Fruit fly (Drosophila melanogaster) whole organism, prepupa: ENCODE measurements around the gene MED17.

Experiments
- Blimp-1 ChIP-seq: fragments of 200-800 bp; sonication (Bioruptor generic); optimal IDR thresholded peaks from 3 replicates; lab custom pipeline; 2017; ENCODE audit warnings: missing biosample characterization, missing genetic modification characterization, mild to moderate bottlenecking, moderate library complexity, missing genetic modification reagents
- CG11902 ChIP-seq: fragments of 200-800 bp; sonication (Bioruptor generic); optimal IDR thresholded peaks from 3 replicates; lab custom pipeline; 2016; ENCODE audit warnings: missing biosample characterization, missing genetic modification characterization
- CG1621 ChIP-seq: fragments of 200-800 bp; sonication (Bioruptor generic); optimal IDR thresholded peaks from 3 replicates; lab custom pipeline; 2018; ENCODE audit warnings: missing biosample characterization, mild to moderate bottlenecking, missing genetic modification characterization
- CG16779 ChIP-seq: fragments of 200-800 bp; sonication (Bioruptor generic); optimal IDR thresholded peaks from 3 replicates; lab custom pipeline; 2017; ENCODE audit warnings: missing biosample characterization, mild to moderate bottlenecking, missing genetic modification characterization
- CG3032 ChIP-seq: fragments of 200-800 bp; optimal IDR thresholded peaks from 2 replicates; lab custom pipeline; 2019; ENCODE audit warnings: missing biosample characterization, mild to moderate bottlenecking, missing genetic modification characterization, moderate library complexity
- CG32006 ChIP-seq: fragments of 200-800 bp; sonication (Bioruptor generic); optimal IDR thresholded peaks from 3 replicates; lab custom pipeline; 2017; ENCODE audit warnings: missing biosample characterization, mild to moderate bottlenecking, missing genetic modification characterization
- CG34406 ChIP-seq: fragments of 200-800 bp; sonication (Bioruptor generic); optimal IDR thresholded peaks from 3 replicates; lab custom pipeline; 2016; ENCODE audit warnings: missing biosample characterization, missing genetic modification characterization
- CG3919 ChIP-seq: fragments of 200-800 bp; sonication (Bioruptor generic); optimal IDR thresholded peaks from 3 replicates; lab custom pipeline; 2016; ENCODE audit warnings: missing biosample characterization, missing genetic modification characterization
- CG4318 ChIP-seq: fragments of 200-800 bp; sonication (Bioruptor generic); optimal IDR thresholded peaks from 3 replicates; lab custom pipeline; 2017; ENCODE audit warnings: missing biosample characterization, mild to moderate bottlenecking, missing genetic modification characterization
- CG6276 ChIP-seq: fragments of 200-800 bp; sonication (Bioruptor generic); optimal IDR thresholded peaks from 2 replicates; lab custom pipeline; 2017; ENCODE audit warnings: missing biosample characterization, mild to moderate bottlenecking, missing genetic modification characterization
- CG6792 ChIP-seq: fragments of 200-800 bp; sonication (Bioruptor generic); optimal IDR thresholded peaks from 3 replicates; lab custom pipeline; 2016; ENCODE audit warnings: missing biosample characterization, missing genetic modification characterization
- CG6808 ChIP-seq: fragments of 200-800 bp; sonication (Bioruptor generic); optimal IDR thresholded peaks from 3 replicates; lab custom pipeline; 2017; ENCODE audit warnings: missing biosample characterization, missing genetic modification characterization, mild to moderate bottlenecking, moderate library complexity, missing genetic modification reagents
- CG6854 ChIP-seq: fragments of 200-800 bp; sonication (Bioruptor generic); optimal IDR thresholded peaks from 2 replicates; lab custom pipeline; 2017; ENCODE audit warnings: missing biosample characterization, mild to moderate bottlenecking, missing genetic modification characterization
- CG7368 ChIP-seq: fragments of 200-800 bp; sonication (Bioruptor generic); optimal IDR thresholded peaks from 3 replicates; lab custom pipeline; 2016; ENCODE audit warnings: missing biosample characterization, missing genetic modification characterization
- CG8319 ChIP-seq: fragments of 200-800 bp; sonication (Bioruptor generic); optimal IDR thresholded peaks from 3 replicates; lab custom pipeline; 2016; ENCODE audit warnings: missing biosample characterization, missing genetic modification characterization
- CG8632 ChIP-seq: fragments of 200-800 bp; sonication (Bioruptor generic); optimal IDR thresholded peaks from 3 replicates; lab custom pipeline; 2016; ENCODE audit warnings: missing biosample characterization, missing genetic modification characterization
- Eip75B ChIP-seq: fragments of 200-800 bp; sonication (Bioruptor generic); optimal IDR thresholded peaks from 3 replicates; lab custom pipeline; 2016; ENCODE audit warnings: missing biosample characterization, missing genetic modification characterization
- Eip78C ChIP-seq: fragments of 200-800 bp; sonication (Bioruptor generic); peaks from one replicate; lab custom pipeline; 2016; ENCODE audit warnings: missing biosample characterization, missing genetic modification characterization
- Eip93F ChIP-seq: fragments of 200-800 bp; sonication (Bioruptor generic); optimal IDR thresholded peaks from 2 replicates; lab custom pipeline; 2016; ENCODE audit warnings: missing biosample characterization, mild to moderate bottlenecking, missing genetic modification characterization
- Ets21C ChIP-seq: fragments of 200-800 bp; sonication (Bioruptor generic); optimal IDR thresholded peaks from 3 replicates; lab custom pipeline; 2016; ENCODE audit warnings: missing biosample characterization, missing genetic modification characterization
- Gug ChIP-seq: fragments of 200-800 bp; sonication (Bioruptor generic); IDR thresholded peaks from 2 replicates; pipeline ENCODE4 v1.3.6; 2022; ENCODE audit warnings: missing biosample characterization, missing genetic modification characterization
- Hr38 ChIP-seq: sonication (Bioruptor generic); optimal IDR thresholded peaks from 2 replicates; lab custom pipeline; 2016; ENCODE audit warnings: missing biosample characterization, missing genetic modification characterization
- Hr4 ChIP-seq: fragments of 200-800 bp; sonication (Bioruptor generic); optimal IDR thresholded peaks from 3 replicates; lab custom pipeline; 2016; ENCODE audit warnings: missing biosample characterization, missing genetic modification characterization
- Met ChIP-seq: fragments of 200-800 bp; sonication (Bioruptor generic); optimal IDR thresholded peaks from 3 replicates; lab custom pipeline; 2016; ENCODE audit warnings: missing biosample characterization, missing genetic modification characterization
- Smox ChIP-seq: fragments of 200-800 bp; sonication (Bioruptor generic); optimal IDR thresholded peaks from 3 replicates; lab custom pipeline; 2016; ENCODE audit warnings: missing biosample characterization, missing genetic modification characterization
- Sox102F ChIP-seq: fragments of 200-800 bp; sonication (Bioruptor generic); optimal IDR thresholded peaks from 2 replicates; lab custom pipeline; 2016; ENCODE audit warnings: missing biosample characterization, mild to moderate bottlenecking, missing genetic modification characterization
- Sox14 ChIP-seq: fragments of 200-800 bp; sonication (Bioruptor generic); optimal IDR thresholded peaks from 3 replicates; lab custom pipeline; 2016; ENCODE audit warnings: missing biosample characterization, missing genetic modification characterization
- acj6 ChIP-seq: fragments of 200-800 bp; sonication (Bioruptor generic); optimal IDR thresholded peaks from 3 replicates; lab custom pipeline; 2016; ENCODE audit warnings: missing biosample characterization, missing genetic modification characterization
- cyc ChIP-seq: fragments of 200-800 bp; sonication (Bioruptor generic); optimal IDR thresholded peaks from 3 replicates; lab custom pipeline; 2016; ENCODE audit warnings: missing biosample characterization, missing genetic modification characterization
- dac ChIP-seq: fragments of 200-800 bp; sonication (Bioruptor generic); optimal IDR thresholded peaks from 2 replicates; lab custom pipeline; 2017; ENCODE audit warnings: missing biosample characterization, mild to moderate bottlenecking, missing genetic modification characterization
- dsx ChIP-seq: fragments of 200-800 bp; optimal IDR thresholded peaks from 3 replicates; lab custom pipeline; 2019; ENCODE audit warnings: missing biosample characterization, mild to moderate bottlenecking, missing genetic modification characterization, moderate library complexity; ENCODE audit not compliant: poor library complexity, severe bottlenecking
- esn ChIP-seq: fragments of 200-800 bp; sonication (Bioruptor generic); optimal IDR thresholded peaks from 2 replicates; lab custom pipeline; 2016; ENCODE audit warnings: missing biosample characterization, mild to moderate bottlenecking, missing genetic modification characterization, moderate library complexity
- fd59A ChIP-seq: fragments of 200-800 bp; sonication (Bioruptor generic); optimal IDR thresholded peaks from 2 replicates; lab custom pipeline; 2017; ENCODE audit warnings: missing biosample characterization, mild to moderate bottlenecking, missing genetic modification characterization, missing genetic modification reagents
- fd85E ChIP-seq: fragments of 200-800 bp; sonication (Bioruptor generic); optimal IDR thresholded peaks from 3 replicates; lab custom pipeline; 2016; ENCODE audit warnings: missing biosample characterization, missing genetic modification characterization
- fkh ChIP-seq: fragments of 200-800 bp; sonication (Bioruptor generic); optimal IDR thresholded peaks from 3 replicates; lab custom pipeline; 2017; ENCODE audit warnings: missing biosample characterization, mild to moderate bottlenecking, missing genetic modification characterization, moderate library complexity
- pdm3 ChIP-seq: fragments of 200-800 bp; sonication (Bioruptor generic); optimal IDR thresholded peaks from 3 replicates; lab custom pipeline; 2016; ENCODE audit warnings: missing biosample characterization, missing genetic modification characterization
- spab ChIP-seq: fragments of 200-800 bp; sonication (Bioruptor generic); optimal IDR thresholded peaks from 2 replicates; lab custom pipeline; 2017; ENCODE audit warnings: missing biosample characterization, mild to moderate bottlenecking, missing genetic modification characterization, missing genetic modification reagents
- ss ChIP-seq, 2 experiments: fragments of 200-800 bp; sonication (Bioruptor generic); optimal IDR thresholded peaks; 2 replicates in 1 of 2; 3 replicates in 1 of 2; lab custom pipeline; 2017 to 2018; ENCODE audit warnings: mild to moderate bottlenecking in 2 of 2, missing biosample characterization in 2 of 2, missing genetic modification characterization in 2 of 2, moderate library complexity in 1 of 2
- svp ChIP-seq: fragments of 200-800 bp; sonication (Bioruptor generic); peaks from one replicate; lab custom pipeline; 2016; ENCODE audit warnings: missing biosample characterization, missing genetic modification characterization
- topi ChIP-seq: fragments of 200-800 bp; sonication (Bioruptor generic); optimal IDR thresholded peaks from 3 replicates; lab custom pipeline; 2016; ENCODE audit warnings: missing biosample characterization, missing genetic modification characterization
- vri ChIP-seq: fragments of 200-800 bp; sonication (Bioruptor generic); optimal IDR thresholded peaks from 3 replicates; lab custom pipeline; 2016; ENCODE audit warnings: missing biosample characterization, mild to moderate bottlenecking, missing genetic modification characterization

The MED17 gene

dm6 chr3R:18198518-18199118 is 9.7 kb downstream of the MED17 start (continued):
- TF ChIP-seq esn (GFP tag; lab: Kevin White, UChicago) (peak; percentile 48), svp (peak; percentile 55), CG6808 (GFP tag; lab: Kevin White, UChicago) (peak; percentile 21)

dm6 chr3R:18199177-18199884 is 10.5 kb downstream of the MED17 start, which contains the start of the genes Ssdp and CG7985:
Ssdp (minus strand) TSS chr3R:18199595.
CG7985 (plus strand) TSS chr3R:18199857.
- TF ChIP-seq CG4318 (GFP tag; lab: Kevin White, UChicago) (no peak), CG6854 (GFP tag; lab: Kevin White, UChicago) (peak; percentile 14), Smox (GFP tag; lab: Kevin White, UChicago) (peak; percentile 11), pdm3 (peak; percentile 23), Met (GFP tag; lab: Kevin White, UChicago) (peak; percentile 11)

DNA sequence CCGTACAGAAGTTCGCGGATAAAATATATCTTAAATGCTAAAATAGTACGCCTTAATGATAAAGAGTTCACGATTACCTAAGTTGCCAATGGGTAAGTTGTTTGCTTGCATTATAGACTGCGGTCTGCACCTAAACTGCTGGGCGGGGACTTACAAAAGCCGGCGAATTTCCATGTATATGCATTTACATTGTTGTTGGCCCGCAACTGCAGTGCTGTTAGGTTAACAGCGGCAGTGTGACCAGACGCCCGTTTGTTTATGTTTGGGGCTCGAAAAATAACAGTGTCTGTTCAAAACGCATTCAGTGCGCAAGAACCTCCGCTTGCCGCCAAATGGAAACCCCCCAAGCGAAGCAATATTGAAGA is 11.0 kb downstream of the MED17 start:
- no peak for TF ChIP-seq CG6808 (GFP tag; lab: Kevin White, UChicago)
- peak; percentile 89 for TF ChIP-seq dsx (GFP tag; lab: Kevin White, UChicago)

- TF ChIP-seq CG3032 (tag; lab: Kevin White, UChicago) (no peak), CG8319 (GFP tag; lab: Kevin White, UChicago) (no peak), CG7368 (no peak)
- TF ChIP-seq, all 60 proteins: peak for 0
These were observed 19.6 kb downstream of the MED17 start, which contains the start of gene CG44158 for dm6 chr3R:18208479-18208878. CG44158 (plus strand) TSS chr3R:18208779.

dm6 chr3R:18215300-18215699 is 26.4 kb downstream of the MED17 start:
- TF ChIP-seq Eip93F (GFP tag; lab: Kevin White, UChicago): no peak
- TF ChIP-seq CG11902 (GFP tag; lab: Kevin White, UChicago): no peak
- TF ChIP-seq svp: peak; percentile 81
- peak; percentile 43 for TF ChIP-seq topi
- no peak for TF ChIP-seq ss (GFP tag; optimal IDR thresholded peaks at IDR 0.05; lab: Kevin White, UChicago)
- no peak for TF ChIP-seq CG8632 (GFP tag; lab: Kevin White, UChicago)
- no peak for TF ChIP-seq Blimp-1 (GFP tag; lab: Kevin White, UChicago)
- TF ChIP-seq Sox102F: peak; percentile 28
- no peak for TF ChIP-seq CG6276
- peak; percentile 43 for TF ChIP-seq Ets21C
- no peak for TF ChIP-seq Hr38
- no peak for TF ChIP-seq Eip75B (GFP tag; lab: Kevin White, UChicago)
- no peak for TF ChIP-seq CG16779
- TF ChIP-seq dac: no peak
- TF ChIP-seq Gug: no peak
- peak; percentile 40 for TF ChIP-seq CG32006 (GFP tag; lab: Kevin White, UChicago)
- TF ChIP-seq CG1621 (tag; lab: Kevin White, UChicago): no peak
- peak; percentile 44 for TF ChIP-seq acj6 (GFP tag; lab: Kevin White, UChicago)
- no peak for TF ChIP-seq fd85E (GFP tag; lab: Kevin White, UChicago)
- TF ChIP-seq CG3919: no peak
- peak; percentile 61 for TF ChIP-seq esn (GFP tag; lab: Kevin White, UChicago)
- no peak for TF ChIP-seq CG3032 (tag; lab: Kevin White, UChicago)
- peak; percentile 55 for TF ChIP-seq Hr4 (GFP tag; lab: Kevin White, UChicago)
- peak; percentile 32 for TF ChIP-seq Sox14
- no peak for TF ChIP-seq CG6792
- TF ChIP-seq dsx (GFP tag; lab: Kevin White, UChicago): no peak
- TF ChIP-seq vri (GFP tag; lab: Kevin White, UChicago): no peak
- no peak for TF ChIP-seq fd59A (GFP tag; lab: Kevin White, UChicago)
- peak; percentile 50 for TF ChIP-seq cyc (GFP tag; lab: Kevin White, UChicago)
- no peak for TF ChIP-seq Eip78C (GFP tag; lab: Kevin White, UChicago)
- TF ChIP-seq spab (GFP tag; lab: Kevin White, UChicago): no peak
- no peak for TF ChIP-seq CG34406
- no peak for TF ChIP-seq fkh (GFP tag; lab: Kevin White, UChicago)
